Worm (Caenorhabditis elegans): Measurements from ENCODE around the gene T23F4.2.

T23F4.2 gene

DNA sequence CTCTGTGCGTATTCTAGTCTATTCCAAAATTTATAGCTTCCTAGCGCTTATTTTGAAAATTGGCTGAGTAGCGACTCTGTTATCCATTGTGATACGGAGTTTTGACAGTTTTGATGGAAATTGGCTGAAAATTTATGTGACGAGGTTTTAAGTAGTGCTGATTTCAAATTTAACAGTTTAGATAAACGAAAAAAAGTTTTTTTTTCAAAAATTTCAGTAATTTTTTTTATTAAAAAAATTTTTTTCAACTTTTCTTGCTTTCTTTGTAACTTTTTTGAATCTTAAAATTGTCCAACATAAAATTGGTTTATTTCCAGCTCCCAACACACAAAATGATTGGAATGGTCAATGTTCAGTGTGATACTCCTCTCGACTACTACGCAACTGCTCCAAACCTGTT is at the start of gene T23F4.2:
Gene T23F4.2, plus strand, starts transcription at position 301 of the 400 bp plus-strand sequence.
- TF ChIP-seq nfya-1 (tag; optimal IDR thresholded peaks at IDR 0.05; ENCODE audit: borderline replicate concordance, insufficient read depth) (no peak), hlh-26 (GFP tag; conservative IDR thresholded peaks at IDR 0.05) (no peak), T26A5.8 (tag; optimal IDR thresholded peaks at IDR 0.05) (no peak), unc-62 (GFP tag; optimal IDR thresholded peaks at IDR 0.05) (no peak), dpl-1 (GFP tag; optimal IDR thresholded peaks at IDR 0.05) (no peak), ceh-27 (GFP tag; optimal IDR thresholded peaks at IDR 0.05) (no peak), K11D2.4 (GFP tag; IDR thresholded peaks at IDR 0.05) (no peak), hlh-12 (tag; optimal IDR thresholded peaks at IDR 0.05) (no peak), nfya-2 (GFP tag; IDR thresholded peaks at IDR 0.05) (no peak), ztf-22 (GFP tag; optimal IDR thresholded peaks at IDR 0.05) (no peak), ekl-4 (GFP tag; IDR thresholded peaks at IDR 0.05) (no peak), nhr-27 (tag; optimal IDR thresholded peaks at IDR 0.05) (no peak), B0336.3 (GFP tag; IDR thresholded peaks at IDR 0.05) (no peak), C17E4.6 (GFP tag; IDR thresholded peaks at IDR 0.05) (no peak), lsl-1 (GFP tag; optimal IDR thresholded peaks at IDR 0.05) (no peak), Y67H2A.10 (GFP tag; conservative IDR thresholded peaks at IDR 0.05) (no peak), egl-44 (GFP tag; IDR thresholded peaks at IDR 0.05) (no peak), F22D6.2 (tag; optimal IDR thresholded peaks at IDR 0.05) (no peak), attf-6 (GFP tag; IDR thresholded peaks at IDR 0.05) (no peak)

DNA sequence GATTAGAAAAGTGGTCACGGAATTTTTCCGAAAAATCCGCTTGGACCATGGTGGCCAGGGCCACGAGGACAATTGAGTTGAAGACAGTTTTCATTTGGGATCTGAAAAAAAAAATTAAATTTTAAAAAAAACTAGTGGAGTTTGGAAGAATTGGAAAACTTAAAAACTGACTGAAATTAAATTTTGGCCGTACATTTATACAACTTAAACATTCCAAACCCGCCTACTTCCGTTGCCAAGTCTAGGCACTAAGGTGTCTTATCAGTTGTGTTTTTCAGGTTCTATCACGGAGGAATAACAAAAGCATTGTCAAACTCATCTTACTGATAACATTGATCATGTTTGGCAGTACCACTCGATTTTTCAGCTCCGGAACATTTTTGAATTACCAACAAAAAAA is 49.2 kb upstream of the T23F4.2 start, which contains the start of gene lips-12:
Gene lips-12, minus strand, starts transcription at position 101 of the 400 bp plus-strand sequence.
- no peak for TF ChIP-seq egl-18 (GFP tag; IDR thresholded peaks at IDR 0.05)
- no peak for TF ChIP-seq mel-28 (tag; optimal IDR thresholded peaks at IDR 0.05; ENCODE audit: borderline replicate concordance)
- TF ChIP-seq ztf-28 (GFP tag; IDR thresholded peaks at IDR 0.05), result no peak
- no peak for TF ChIP-seq pbrm-1 (GFP tag; IDR thresholded peaks at IDR 0.05)
- TF ChIP-seq dpl-1 (GFP tag; optimal IDR thresholded peaks at IDR 0.05), result no peak
- no peak for TF ChIP-seq mcd-1 (GFP tag; IDR thresholded peaks at IDR 0.05)
- no peak for TF ChIP-seq hlh-26 (GFP tag; conservative IDR thresholded peaks at IDR 0.05)
- TF ChIP-seq ceh-91 (GFP tag; IDR thresholded peaks at IDR 0.05), result no peak
- no peak for TF ChIP-seq lin-35 (GFP tag; optimal IDR thresholded peaks at IDR 0.05)
- no peak for TF ChIP-seq bed-1 (GFP tag; IDR thresholded peaks at IDR 0.05)
- TF ChIP-seq F39B2.1 (GFP tag; IDR thresholded peaks at IDR 0.05), result no peak
- TF ChIP-seq zim-3 (tag; optimal IDR thresholded peaks at IDR 0.05), result no peak
- TF ChIP-seq F57C9.4 (tag; optimal IDR thresholded peaks at IDR 0.05), result no peak

DNA sequence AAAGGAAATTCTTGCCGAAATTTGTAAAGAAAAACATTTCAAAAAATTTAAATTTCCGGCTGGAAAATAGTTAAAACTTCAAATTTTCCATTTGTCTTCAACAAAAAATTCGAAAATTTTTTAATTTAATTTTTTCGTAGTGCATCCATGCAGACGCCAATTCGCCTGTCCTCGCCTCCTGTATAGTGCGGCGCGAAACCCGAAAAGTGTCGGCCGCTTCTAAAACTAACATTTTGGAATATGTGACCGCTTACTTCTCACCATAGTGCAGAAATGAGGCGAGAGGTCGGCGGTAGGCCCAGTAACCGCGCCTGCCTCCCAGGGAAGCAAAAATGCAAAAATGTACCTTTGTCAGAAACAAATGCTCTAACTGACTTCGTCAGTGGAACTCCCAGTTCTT is 46.9 kb upstream of the T23F4.2 start:
- TF ChIP-seq tbp1 (GFP tag; optimal IDR thresholded peaks at IDR 0.05) (no peak), athp-1 (tag; optimal IDR thresholded peaks at IDR 0.05) (no peak), F39B2.1 (GFP tag; IDR thresholded peaks at IDR 0.05) (0 out of 2 replicates have a peak, but pooled peaks have one; percentile 27), ZK185.1 (tag; optimal IDR thresholded peaks at IDR 0.05; ENCODE audit: poor library complexity, severe bottlenecking) (no peak), snpc-1.1 (tag; optimal IDR thresholded peaks at IDR 0.05; ENCODE audit: insufficient read depth) (peak; percentile 76), chd-7 (tag; optimal IDR thresholded peaks at IDR 0.05) (no peak), madf-8 (GFP tag; conservative IDR thresholded peaks at IDR 0.05) (no peak), F23B12.7 (tag; optimal IDR thresholded peaks at IDR 0.05; ENCODE audit: insufficient read depth) (no peak), Y56A3A.18 (GFP tag; IDR thresholded peaks at IDR 0.05) (no peak), snpc-4 (GFP tag; optimal IDR thresholded peaks at IDR 0.05) (peak; percentile 52), snpc-4 (tag; optimal IDR thresholded peaks at IDR 0.05) (peak in 3 of 4 experiments; percentile 22 to 90 (median 87))
